Worm (Caenorhabditis elegans): ENCODE measurements around the gene R01E6.2.

DNA sequence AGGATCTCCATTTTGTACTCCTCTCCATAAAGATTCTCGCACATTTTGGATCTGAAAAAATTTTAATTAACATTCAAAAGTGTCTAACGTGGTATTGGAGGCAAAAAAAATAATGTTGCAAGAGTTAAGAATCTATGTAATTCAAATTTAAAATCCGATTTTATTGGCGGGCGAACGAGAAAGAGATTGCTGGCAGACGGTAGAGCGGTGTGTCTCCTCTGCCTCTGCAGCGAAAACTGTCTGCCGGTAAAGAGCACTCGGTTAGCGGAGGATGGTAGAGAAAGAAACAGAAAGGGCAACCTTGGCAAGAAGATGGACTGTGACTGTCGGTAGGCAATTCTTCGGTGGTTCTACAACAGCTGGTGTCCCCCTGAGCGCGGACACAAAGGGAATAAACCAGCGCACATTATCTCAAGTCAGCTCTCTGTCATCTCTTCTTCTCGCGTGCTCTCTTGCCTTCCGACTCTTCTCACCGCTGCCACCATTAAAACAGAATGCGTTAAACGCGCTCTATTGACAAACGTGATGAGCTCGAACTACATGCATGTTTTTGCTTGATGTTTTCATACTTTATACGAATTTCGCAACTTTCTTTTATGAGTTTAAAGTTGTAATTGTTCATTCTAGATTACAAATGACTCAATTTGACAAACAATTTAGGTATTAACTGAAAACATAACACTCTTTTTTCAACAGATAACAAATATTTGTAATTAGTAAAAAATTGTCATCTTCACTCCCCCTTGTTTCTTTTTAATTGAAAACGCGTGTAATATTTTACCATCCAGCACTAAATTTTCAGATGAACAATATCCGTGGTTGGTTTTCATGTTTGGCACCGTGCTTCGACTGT, 47.2 kb downstream of the R01E6.2 start, which contains the start of the genes cdk-4 and F18H3.1:
- TF ChIP-seq tbx-7 (tag; optimal IDR thresholded peaks at IDR 0.05) (no peak), elt-4 (tag; optimal IDR thresholded peaks at IDR 0.05) (no peak), che-1 (tag; optimal IDR thresholded peaks at IDR 0.05) (no peak), ets-4 (tag; optimal IDR thresholded peaks at IDR 0.05) (no peak), syd-9 (tag; optimal IDR thresholded peaks at IDR 0.05) (no peak), nhr-11 (tag; optimal IDR thresholded peaks at IDR 0.05) (no peak), hlh-6 (tag; optimal IDR thresholded peaks at IDR 0.05) (no peak), ceh-2 (tag; optimal IDR thresholded peaks at IDR 0.05) (no peak), pqm-1 (tag; optimal IDR thresholded peaks at IDR 0.05) (no peak), ceh-19 (GFP tag; optimal IDR thresholded peaks at IDR 0.05) (no peak)
